Fruit fly (Drosophila melanogaster): ENCODE results near the gene CG45490.
"Not testable (repeated sequence)": the region's sequence is repeated elsewhere in the genome, so short reads cannot be mapped to it uniquely, and the experiment has no call there.

dm6 chrX:19953508-19953907, 19.4 kb upstream of the CG45490 start, which contains the start of gene CG45494:
- TF ChIP-seq psq (GFP tag; optimal IDR thresholded peaks at IDR 0.05); Dfd (GFP tag; optimal IDR thresholded peaks at IDR 0.05); jim (GFP tag; optimal IDR thresholded peaks at IDR 0.05); Hr78 (GFP tag; optimal IDR thresholded peaks at IDR 0.05); Sp1 (GFP tag; optimal IDR thresholded peaks at IDR 0.05); dl (GFP tag; optimal IDR thresholded peaks at IDR 0.05; ENCODE audit: insufficient read depth in 1 of 2, partially characterized antibody in 2 of 2): not testable (repeated sequence)
